Worm (Caenorhabditis elegans) whole organism, L4/young adult: ENCODE data around the gene F59F4.3.

Experiments
- W03F9.2 ChIP-seq: fragments of 150-350 bp; optimal IDR thresholded peaks from 2 replicates; lab custom pipeline; 2014; ENCODE audit warnings: missing biosample characterization, missing genetic modification characterization
- dao-5 ChIP-seq: sonication (generic microtip); optimal IDR thresholded peaks from 2 replicates; lab custom pipeline; 2016; ENCODE audit warnings: missing genotype, missing genetic modification characterization, moderate library complexity, missing compliant biosample characterization
- him-1 ChIP-seq: sonication (generic microtip); optimal IDR thresholded peaks from 2 replicates; lab custom pipeline; 2016; ENCODE audit warnings: missing genotype, missing genetic modification reagents, missing genetic modification characterization, missing compliant biosample characterization

ce11 chrX:15831537-15831936, 15.9 kb downstream of the F59F4.3 start:
- TF ChIP-seq him-1 (no peak), dao-5 (no peak), W03F9.2 (tag; lab: Kevin White, UChicago) (no peak)
